Fruit fly (Drosophila melanogaster) whole organism, pupa: ENCODE data around the gene CG43760.

ENCODE experiments used
- CG10348 ChIP-seq: fragments of 200-800 bp; sonication (Bioruptor generic); IDR thresholded peaks from 2 replicates; pipeline ENCODE4 v1.3.6; 2022; ENCODE audit warnings: missing biosample characterization, missing genetic modification characterization
- CG12605 ChIP-seq: fragments of 200-800 bp; sonication (Bioruptor generic); IDR thresholded peaks from 2 replicates; pipeline ENCODE4 v1.3.6; 2022; ENCODE audit warnings: missing biosample characterization, missing genetic modification characterization
- CG13204 ChIP-seq: fragments of 200-800 bp; sonication (Bioruptor generic); optimal IDR thresholded peaks from 2 replicates; lab custom pipeline; 2018; ENCODE audit warnings: missing biosample characterization, mild to moderate bottlenecking, missing genetic modification characterization, moderate library complexity
- CG14655 ChIP-seq: fragments of 200-800 bp; sonication (Bioruptor generic); optimal IDR thresholded peaks from 3 replicates; lab custom pipeline; 2017; ENCODE audit warnings: mild to moderate bottlenecking, missing biosample characterization, missing genetic modification reagents, missing genetic modification characterization
- CG15710 ChIP-seq: fragments of 200-800 bp; sonication (Bioruptor generic); optimal IDR thresholded peaks from 2 replicates; lab custom pipeline; 2018; ENCODE audit warnings: missing biosample characterization, mild to moderate bottlenecking, missing genetic modification characterization, moderate library complexity
- CG17806 ChIP-seq: fragments of 200-800 bp; sonication (Bioruptor generic); optimal IDR thresholded peaks from 2 replicates; lab custom pipeline; 2018; ENCODE audit warnings: missing biosample characterization, mild to moderate bottlenecking, missing genetic modification characterization, moderate library complexity
- CG32121 ChIP-seq: fragments of 200-800 bp; sonication (Bioruptor generic); IDR thresholded peaks from 2 replicates; pipeline ENCODE4 v1.3.6; 2022; ENCODE audit warnings: missing biosample characterization, missing genetic modification characterization
- CG34367 ChIP-seq: fragments of 200-800 bp; sonication (Bioruptor generic); optimal IDR thresholded peaks from 2 replicates; lab custom pipeline; 2018; ENCODE audit warnings: missing biosample characterization, mild to moderate bottlenecking, missing genetic modification characterization
- CG4496 ChIP-seq: fragments of 200-800 bp; sonication (Bioruptor generic); IDR thresholded peaks from 3 replicates; pipeline ENCODE4 v1.3.6; 2022; ENCODE audit warnings: missing biosample characterization, missing genetic modification characterization
- CG8159 ChIP-seq: fragments of 200-800 bp; sonication (Bioruptor generic); optimal IDR thresholded peaks from 3 replicates; lab custom pipeline; 2018; ENCODE audit warnings: missing biosample characterization, mild to moderate bottlenecking, missing genetic modification characterization, moderate library complexity
- CG8301 ChIP-seq: fragments of 200-800 bp; sonication (Bioruptor generic); optimal IDR thresholded peaks from 2 replicates; lab custom pipeline; 2018; ENCODE audit warnings: missing biosample characterization, mild to moderate bottlenecking, missing genetic modification characterization
- CG9948 ChIP-seq: fragments of 200-800 bp; sonication (Bioruptor generic); optimal IDR thresholded peaks from 2 replicates; lab custom pipeline; 2018; ENCODE audit warnings: missing biosample characterization, mild to moderate bottlenecking, missing genetic modification characterization, moderate library complexity
- D1 ChIP-seq: fragments of 200-800 bp; sonication (Bioruptor generic); optimal IDR thresholded peaks from 2 replicates; lab custom pipeline; 2018; ENCODE audit warnings: missing biosample characterization, mild to moderate bottlenecking, missing genetic modification characterization, moderate library complexity
- EcR ChIP-seq: fragments of 200-800 bp; sonication (Bioruptor generic); optimal IDR thresholded peaks from 3 replicates; lab custom pipeline; 2019; ENCODE audit warnings: missing biosample characterization, missing genetic modification characterization, mild to moderate bottlenecking, moderate library complexity, missing genetic modification reagents
- Ets98B ChIP-seq: fragments of 200-800 bp; sonication (Bioruptor generic); IDR thresholded peaks from 2 replicates; pipeline ENCODE4 v1.3.6; 2022; ENCODE audit warnings: missing biosample characterization, missing genetic modification characterization
- Pif1A ChIP-seq: fragments of 200-800 bp; sonication (Bioruptor generic); optimal IDR thresholded peaks from 3 replicates; lab custom pipeline; 2016; ENCODE audit warnings: missing biosample characterization, missing genetic modification characterization
- Pif1B ChIP-seq: fragments of 200-800 bp; sonication (Bioruptor generic); optimal IDR thresholded peaks from 3 replicates; lab custom pipeline; 2016; ENCODE audit warnings: missing biosample characterization, missing genetic modification characterization
- Snoo ChIP-seq: fragments of 200-800 bp; sonication (Bioruptor generic); optimal IDR thresholded peaks from 3 replicates; lab custom pipeline; 2017; ENCODE audit warnings: missing biosample characterization, mild to moderate bottlenecking, missing genetic modification characterization, inconsistent platforms
- fd96Ca ChIP-seq: fragments of 200-800 bp; sonication (Bioruptor generic); IDR thresholded peaks from 3 replicates; pipeline ENCODE4 v1.3.6; 2022; ENCODE audit warnings: missing biosample characterization, missing genetic modification characterization
- gl ChIP-seq: fragments of 200-800 bp; sonication (Bioruptor generic); optimal IDR thresholded peaks from 2 replicates; lab custom pipeline; 2018; ENCODE audit warnings: missing biosample characterization, mild to moderate bottlenecking, missing genetic modification characterization
- rn ChIP-seq: fragments of 200-800 bp; sonication (Bioruptor generic); IDR thresholded peaks from 2 replicates; pipeline ENCODE4 v1.3.6; 2022; ENCODE audit warnings: missing biosample characterization, missing genetic modification characterization

Gene CG43760

DNA sequence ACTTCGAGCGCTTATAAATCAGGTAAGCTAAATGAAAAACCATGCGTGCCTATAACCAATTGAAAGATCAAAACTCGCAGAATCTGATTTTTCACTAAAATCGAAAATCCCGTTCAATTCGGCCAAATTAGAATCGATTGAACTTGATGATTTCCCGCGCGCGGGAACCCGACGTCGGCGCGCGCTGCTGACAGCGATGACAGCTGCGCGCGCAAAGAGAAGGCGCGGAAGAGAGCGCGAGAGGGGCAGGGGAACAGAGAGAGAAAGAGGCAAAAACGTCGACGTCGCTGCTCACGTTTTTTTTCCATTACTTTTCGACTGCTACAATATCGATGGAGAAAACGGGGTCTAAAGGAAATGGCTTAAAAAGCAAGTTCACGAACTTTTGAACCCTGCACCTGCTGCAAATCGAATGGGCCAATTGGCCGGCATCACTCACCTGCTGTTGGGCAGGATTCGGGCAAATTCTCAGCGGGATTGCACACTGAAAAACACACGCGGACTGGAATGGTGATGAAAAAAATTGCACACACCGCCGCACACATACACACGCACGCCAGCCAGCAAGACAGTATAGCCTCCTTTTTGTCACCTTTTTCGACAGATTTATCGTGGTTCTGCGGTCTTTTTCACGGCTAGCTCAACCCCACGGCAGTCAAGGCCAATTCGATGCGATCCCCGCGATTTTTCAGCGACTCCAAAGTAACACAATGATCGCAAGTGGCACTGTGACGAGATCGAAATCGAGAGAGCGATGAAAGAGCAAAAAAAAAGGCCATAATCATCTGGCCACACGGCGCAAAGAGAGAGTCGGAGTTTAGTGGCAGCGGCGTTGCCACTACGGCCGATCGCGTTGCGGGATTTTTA lies 29.0 kb downstream of the CG43760 start, which contains the start of gene CycE:
CycE (minus strand) TSS at position 757 of the 867 bp plus-strand sequence.
- TF ChIP-seq EcR (GFP tag; lab: Kevin White, UChicago) (peak; percentile 43), rn (GFP tag; lab: Robert Waterston, UW) (no peak)

- TF ChIP-seq D1 = peak; percentile 86
- peak; percentile 64 for TF ChIP-seq CG32121
- TF ChIP-seq Pif1B (GFP tag; lab: Kevin White, UChicago) = peak; percentile 62
- TF ChIP-seq Snoo (tag; lab: Kevin White, UChicago) = peak; percentile 84
- TF ChIP-seq Pif1A (GFP tag; lab: Kevin White, UChicago) = peak; percentile 59
- peak; percentile 78 for TF ChIP-seq CG17806 (tag; lab: Kevin White, UChicago)
- peak; percentile 70 for TF ChIP-seq CG34367 (tag; lab: Kevin White, UChicago)
- TF ChIP-seq rn (GFP tag; lab: Robert Waterston, UW) = 0 out of 2 replicates have a peak, but pooled peaks have one; percentile 37
- peak; percentile 70; the same call in 1 of the 3 replicates for TF ChIP-seq CG4496 (GFP tag; lab: Robert Waterston, UW)
- TF ChIP-seq Ets98B = no peak
- peak; percentile 89 for TF ChIP-seq CG15710 (tag; lab: Kevin White, UChicago)
- TF ChIP-seq EcR (GFP tag; lab: Kevin White, UChicago) = no peak
- no peak for TF ChIP-seq gl (tag; lab: Kevin White, UChicago)
- TF ChIP-seq CG8159 (tag; lab: Kevin White, UChicago) = peak; percentile 93
- TF ChIP-seq CG9948 (tag; lab: Kevin White, UChicago) = peak; percentile 89
- peak; percentile 35 for TF ChIP-seq CG13204 (GFP tag; lab: Kevin White, UChicago)
- no peak for TF ChIP-seq CG10348 (GFP tag; lab: Robert Waterston, UW)
- TF ChIP-seq CG8301 = peak; percentile 76
- TF ChIP-seq fd96Ca (GFP tag; lab: Robert Waterston, UW) = no peak; the same call in 2 of the 3 replicates
- no peak for TF ChIP-seq CG12605 (GFP tag; lab: Robert Waterston, UW)
- no peak for TF ChIP-seq CG14655 (GFP tag; lab: Kevin White, UChicago)
These were observed 29.9 kb downstream of the CG43760 start for dm6 chr2L:15746600-15747393.

dm6 chr2L:15745989-15746388 lies 30.7 kb downstream of the CG43760 start:
- TF ChIP-seq CG8301 = no peak
- no peak for TF ChIP-seq CG4496 (GFP tag; lab: Robert Waterston, UW)
- no peak for TF ChIP-seq CG9948 (tag; lab: Kevin White, UChicago)
- TF ChIP-seq Snoo (tag; lab: Kevin White, UChicago) = no peak
- no peak for TF ChIP-seq Pif1B (GFP tag; lab: Kevin White, UChicago)
- TF ChIP-seq gl (tag; lab: Kevin White, UChicago) = no peak
- TF ChIP-seq CG14655 (GFP tag; lab: Kevin White, UChicago) = no peak
- TF ChIP-seq CG13204 (GFP tag; lab: Kevin White, UChicago) = no peak
- no peak for TF ChIP-seq Pif1A (GFP tag; lab: Kevin White, UChicago)
- no peak for TF ChIP-seq CG34367 (tag; lab: Kevin White, UChicago)
- TF ChIP-seq, all 21 proteins: peak for 0

DNA sequence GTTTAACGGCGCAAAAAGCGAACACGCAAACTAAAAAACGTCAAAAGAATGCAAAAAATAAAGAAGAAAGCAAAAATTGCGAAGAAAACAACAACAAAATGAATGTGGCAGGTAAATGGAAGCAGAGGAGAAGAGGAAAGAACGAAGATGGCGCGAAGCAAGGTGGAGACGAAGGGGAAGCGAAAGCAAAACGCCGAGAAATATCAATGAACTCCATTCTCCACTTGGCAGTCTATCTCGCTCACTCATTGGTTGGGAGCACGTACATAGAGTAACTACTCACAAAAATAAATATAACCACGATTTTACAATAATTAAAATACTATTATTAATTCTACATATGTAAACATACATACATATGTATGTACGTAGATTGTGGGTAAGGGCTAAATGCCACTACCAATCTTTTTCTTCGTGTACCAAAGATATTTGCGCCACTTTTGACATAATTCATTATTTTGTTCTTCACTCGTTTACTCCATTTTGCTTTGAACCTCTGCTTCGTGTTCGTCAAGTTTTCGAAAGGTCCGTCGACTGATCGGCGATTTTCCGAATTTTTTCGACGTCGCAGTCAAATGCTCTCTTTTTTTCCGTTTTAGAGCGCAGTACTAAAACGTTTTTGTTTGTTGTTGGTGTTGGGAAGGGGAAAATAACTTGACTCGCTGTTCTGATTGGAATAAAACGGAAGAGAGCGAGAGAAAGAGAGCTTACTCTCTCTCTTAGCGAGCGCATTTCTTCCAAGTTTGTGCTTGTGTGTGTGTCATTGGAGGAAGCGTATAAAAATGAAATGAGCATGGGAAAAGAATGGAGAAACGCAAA lies 31.4 kb downstream of the CG43760 start:
- TF ChIP-seq Ets98B (no peak), CG4496 (GFP tag; lab: Robert Waterston, UW) (0 out of 3 replicates have a peak, but pooled peaks have one; percentile 18), Snoo (tag; lab: Kevin White, UChicago) (no peak), EcR (GFP tag; lab: Kevin White, UChicago) (peak; percentile 88), CG13204 (GFP tag; lab: Kevin White, UChicago) (peak; percentile 4), CG34367 (tag; lab: Kevin White, UChicago) (no peak), Pif1B (GFP tag; lab: Kevin White, UChicago) (no peak), CG8159 (tag; lab: Kevin White, UChicago) (peak; percentile 13), CG10348 (GFP tag; lab: Robert Waterston, UW) (no peak), fd96Ca (GFP tag; lab: Robert Waterston, UW) (no peak; the same call in 2 of the 3 replicates)

DNA sequence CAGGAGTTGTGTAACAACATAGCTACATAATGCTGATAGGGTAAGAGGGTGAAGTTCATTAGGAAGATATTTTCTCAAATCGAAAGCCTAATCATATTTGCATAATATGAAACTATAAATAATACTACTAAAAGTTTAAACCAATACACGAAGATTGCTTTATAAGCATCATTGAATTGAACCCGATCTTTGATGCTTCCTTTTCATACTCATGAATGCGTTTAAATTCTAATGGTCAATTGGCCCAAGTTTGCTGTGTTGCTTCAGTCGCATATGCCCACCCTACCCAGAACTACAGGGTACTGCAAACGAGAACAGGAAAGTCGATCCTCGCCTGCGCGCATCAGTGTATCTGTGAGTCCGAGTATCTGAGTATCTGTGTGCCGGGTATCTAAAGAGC lies 33.1 kb downstream of the CG43760 start:
- TF ChIP-seq Ets98B (no peak), Pif1B (GFP tag; lab: Kevin White, UChicago) (peak; percentile 25), CG4496 (GFP tag; lab: Robert Waterston, UW) (peak; percentile 49; the same call in 1 of the 3 replicates), Pif1A (GFP tag; lab: Kevin White, UChicago) (peak; percentile 78), D1 (no peak), CG15710 (tag; lab: Kevin White, UChicago) (peak; percentile 95), CG9948 (tag; lab: Kevin White, UChicago) (peak; percentile 84), CG10348 (GFP tag; lab: Robert Waterston, UW) (no peak), EcR (GFP tag; lab: Kevin White, UChicago) (no peak), fd96Ca (GFP tag; lab: Robert Waterston, UW) (no peak), CG8159 (tag; lab: Kevin White, UChicago) (peak; percentile 45), CG13204 (GFP tag; lab: Kevin White, UChicago) (peak; percentile 72), Snoo (tag; lab: Kevin White, UChicago) (peak; percentile 94), CG34367 (tag; lab: Kevin White, UChicago) (peak; percentile 94), CG14655 (GFP tag; lab: Kevin White, UChicago) (peak; percentile 46)
